Worm (Caenorhabditis elegans): ENCODE measurements around the gene lips-7.
"Not testable (repeated sequence)": the region's sequence is repeated elsewhere in the genome, so short reads cannot be mapped to it uniquely, and the experiment has no call there.

lips-7 gene

ce11 chrII:511968-512367, 39.7 kb upstream of the lips-7 start:
- no peak for TF ChIP-seq ztf-18 (tag; optimal IDR thresholded peaks at IDR 0.05)
- TF ChIP-seq lin-35 (GFP tag; optimal IDR thresholded peaks at IDR 0.05), result no peak

DNA sequence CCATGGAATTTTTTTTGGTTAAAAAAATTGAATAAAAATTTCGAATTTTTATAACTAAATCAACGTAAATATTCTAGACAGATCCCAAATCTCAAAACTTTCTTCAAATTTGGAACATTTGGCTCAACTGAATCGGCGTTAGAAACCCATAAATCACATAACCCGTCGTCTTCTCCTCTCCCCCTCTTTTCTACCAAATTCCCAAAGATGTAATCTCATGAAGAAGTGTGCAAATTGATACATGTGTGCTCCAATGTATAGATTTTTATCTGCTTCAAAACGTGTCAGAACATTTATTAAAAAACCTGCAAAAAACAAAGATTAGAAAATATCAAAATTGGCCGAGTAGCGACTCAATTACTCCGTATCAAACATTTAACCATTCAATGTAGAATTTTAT, 39.0 kb upstream of the lips-7 start:
- TF ChIP-seq nfya-1 (tag; optimal IDR thresholded peaks at IDR 0.05; ENCODE audit: borderline replicate concordance, insufficient read depth) (no peak), B0035.1 (tag; optimal IDR thresholded peaks at IDR 0.05) (no peak), ztf-18 (tag; optimal IDR thresholded peaks at IDR 0.05) (no peak), unc-130 (GFP tag; optimal IDR thresholded peaks at IDR 0.05) (no peak), Y95B8A.8 (GFP tag; IDR thresholded peaks at IDR 0.05) (no peak), Y53G8AR.9 (GFP tag; conservative IDR thresholded peaks at IDR 0.05) (no peak), C17E4.6 (GFP tag; IDR thresholded peaks at IDR 0.05) (no peak), tlf-1 (GFP tag; optimal IDR thresholded peaks at IDR 0.05) (no peak)

DNA sequence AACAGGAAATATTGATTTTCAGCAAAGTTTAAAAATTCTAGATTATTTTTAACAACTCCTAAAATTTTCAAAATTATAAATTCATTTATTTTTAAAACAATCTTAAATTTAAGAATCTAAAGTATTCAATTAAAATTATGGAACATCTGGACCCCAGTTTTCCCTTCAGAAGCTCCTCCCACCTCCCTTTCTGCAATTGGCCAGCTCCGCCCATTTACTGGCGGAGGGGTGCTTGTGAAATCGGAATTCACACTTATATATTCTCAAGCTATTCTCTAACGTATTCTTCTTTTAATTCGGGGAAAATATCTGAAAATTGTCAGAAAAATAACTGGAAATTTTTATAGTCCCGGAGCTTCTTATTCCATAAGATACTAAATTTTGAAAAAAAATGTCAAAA, 35.9 kb upstream of the lips-7 start, which contains the start of gene mab-9:
Gene mab-9 (plus strand): TSS at position 260 of the 400 bp plus-strand sequence.
- TF ChIP-seq F10E7.11 (tag; optimal IDR thresholded peaks at IDR 0.05) (no peak), ztf-6 (GFP tag; IDR thresholded peaks at IDR 0.05) (no peak), K11D2.4 (GFP tag; IDR thresholded peaks at IDR 0.05) (no peak)

- TF ChIP-seq Y67H2A.10 (GFP tag; conservative IDR thresholded peaks at IDR 0.05) (no peak), nhr-80 (tag; optimal IDR thresholded peaks at IDR 0.05) (peak; percentile 53)
Observed at ce11 chrII:521720-522119, 29.9 kb upstream of the lips-7 start.

DNA sequence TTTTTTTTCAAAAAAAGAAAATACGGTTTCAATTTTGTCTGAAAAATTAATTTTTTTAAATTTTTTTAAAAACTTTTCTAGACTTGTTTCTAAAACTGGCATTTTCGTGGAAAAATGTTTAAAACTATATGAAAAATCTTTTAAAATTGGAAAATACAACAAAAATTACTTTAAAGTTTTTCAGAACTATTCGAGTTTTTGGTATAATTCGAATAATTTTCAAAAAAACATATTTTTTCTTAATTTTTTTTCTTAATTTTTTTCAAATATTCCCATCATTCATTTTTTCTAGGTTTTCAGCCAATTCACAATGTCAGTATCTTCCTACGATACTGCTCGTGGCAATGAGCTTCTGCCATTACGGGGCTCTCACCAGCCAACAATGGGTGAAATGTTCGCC, 29.4 kb upstream of the lips-7 start, which contains the start of gene slc-36.2:
Gene slc-36.2 (plus strand): TSS at position 301 of the 400 bp plus-strand sequence.
- TF ChIP-seq lsl-1 (GFP tag; optimal IDR thresholded peaks at IDR 0.05) (no peak), tlf-1 (GFP tag; optimal IDR thresholded peaks at IDR 0.05) (no peak), K12H6.12 (tag; optimal IDR thresholded peaks at IDR 0.05) (no peak), egrh-3 (GFP tag; IDR thresholded peaks at IDR 0.05) (no peak), ceh-27 (GFP tag; optimal IDR thresholded peaks at IDR 0.05) (no peak), ztf-22 (GFP tag; optimal IDR thresholded peaks at IDR 0.05) (no peak)

DNA sequence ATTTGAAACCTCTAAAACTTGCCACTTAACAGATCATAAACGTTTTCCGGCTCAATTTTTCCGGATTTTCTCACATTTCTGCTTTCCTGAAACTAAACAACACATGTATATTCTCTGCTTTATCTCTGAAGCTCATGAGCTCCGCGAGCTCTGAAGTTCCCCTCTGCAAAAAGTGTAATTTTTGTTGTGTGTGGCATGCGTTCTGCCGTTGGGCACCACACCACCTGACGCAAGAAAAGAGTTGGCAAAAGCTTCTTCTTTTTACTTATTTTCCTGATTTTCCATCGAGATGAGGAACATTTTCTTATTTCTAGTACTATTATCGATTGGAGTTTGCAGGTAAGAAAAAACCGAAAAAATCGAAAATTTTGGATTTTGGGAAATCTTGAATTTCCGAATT, 25.3 kb upstream of the lips-7 start, which contains the start of gene lgc-34:
Gene lgc-34 (plus strand): TSS at position 200 of the 400 bp plus-strand sequence.
- TF ChIP-seq Y95B8A.8 (GFP tag; IDR thresholded peaks at IDR 0.05), result no peak

DNA sequence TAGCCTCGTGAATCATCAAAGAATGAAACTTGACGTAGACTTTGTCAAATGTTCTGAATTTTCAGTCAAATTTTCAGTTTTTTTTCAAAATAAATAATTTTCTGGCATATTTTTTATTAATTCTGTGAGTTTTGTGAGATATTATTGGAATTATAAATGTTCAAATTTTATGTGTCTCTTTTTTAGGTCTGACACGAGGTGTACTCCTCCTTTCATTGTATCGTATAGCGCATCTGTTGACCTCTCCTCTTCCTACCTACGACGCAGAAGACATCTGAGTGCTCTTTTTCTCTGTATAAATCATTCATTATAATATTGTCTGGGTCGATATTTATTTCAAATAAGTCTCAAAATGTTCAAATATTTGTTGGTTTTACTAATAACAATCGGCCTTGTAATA, 16.4 kb upstream of the lips-7 start, which contains the start of gene T27A1.3:
Gene T27A1.3 (plus strand): TSS at position 301 of the 400 bp plus-strand sequence.
- not testable (repeated sequence) for TF ChIP-seq ama-1 (optimal IDR thresholded peaks at IDR 0.05); ama-1 (GFP tag; optimal IDR thresholded peaks at IDR 0.05); F23B12.7 (tag; optimal IDR thresholded peaks at IDR 0.05; ENCODE audit: insufficient read depth); F57C9.4 (tag; optimal IDR thresholded peaks at IDR 0.05)

ce11 chrII:536775-537174, 14.9 kb upstream of the lips-7 start, which contains the start of gene T27A1.2:
Gene T27A1.2, minus strand, starts transcription at chrII:536875.
- TF ChIP-seq mes-4 (tag; optimal IDR thresholded peaks at IDR 0.05) (no peak), ztf-6 (GFP tag; IDR thresholded peaks at IDR 0.05) (no peak), somi-1 (GFP tag; optimal IDR thresholded peaks at IDR 0.05) (no peak), him-1 (tag; optimal IDR thresholded peaks at IDR 0.05) (no peak), C06A6.2 (GFP tag; conservative IDR thresholded peaks at IDR 0.05) (no peak)

Measured in whole organism, young adult.